Worm (Caenorhabditis elegans) whole organism, young adult: ENCODE measurements around the gene R05F9.9.

Experiments
- B0035.1 ChIP-seq: sonication (generic microtip); optimal IDR thresholded peaks from 2 replicates; lab custom pipeline; 2016; ENCODE audit warnings: missing genetic modification characterization, mild to moderate bottlenecking, missing compliant biosample characterization, missing genotype, missing genetic modification reagents
- B0336.3 ChIP-seq: fragments of 200-800 bp; sonication (Bioruptor generic); IDR thresholded peaks from 2 replicates; pipeline ENCODE4 v1.3.6; 2022; ENCODE audit warnings: missing genetic modification characterization, missing compliant biosample characterization
- F49E8.2 ChIP-seq: sonication (generic microtip); optimal IDR thresholded peaks from 3 replicates; lab custom pipeline; 2017; ENCODE audit warnings: missing genetic modification characterization, mild to moderate bottlenecking, missing compliant biosample characterization, antibody characterized with exemption, moderate library complexity; ENCODE audit not compliant: insufficient read depth
- T07F8.4 ChIP-seq: sonication (generic microtip); optimal IDR thresholded peaks from 2 replicates; lab custom pipeline; 2016; ENCODE audit warnings: mild to moderate bottlenecking, missing genetic modification characterization, moderate library complexity, missing compliant biosample characterization
- him-1 ChIP-seq: sonication (generic microtip); optimal IDR thresholded peaks from 2 replicates; lab custom pipeline; 2016; ENCODE audit warnings: missing genotype, missing genetic modification reagents, missing genetic modification characterization, missing compliant biosample characterization
- snpc-4 ChIP-seq, 5 experiments: fragments of 150-350 bp in 1 of 5; sonication (generic microtip) in 4 of 5; optimal IDR thresholded peaks; 2 replicates each; lab custom pipeline; 2014 to 2018; ENCODE audit warnings: missing genetic modification characterization in 5 of 5, missing biosample characterization in 3 of 5, antibody characterized with exemption in 2 of 5, mild to moderate bottlenecking in 2 of 5, missing compliant biosample characterization in 2 of 5, missing genotype in 2 of 5, moderate library complexity in 2 of 5, missing genetic modification reagents in 1 of 5
- zim-3 ChIP-seq: sonication (generic microtip); optimal IDR thresholded peaks from 2 replicates; lab custom pipeline; 2017; ENCODE audit warnings: mild to moderate bottlenecking, missing genetic modification characterization, moderate library complexity, missing compliant biosample characterization

DNA sequence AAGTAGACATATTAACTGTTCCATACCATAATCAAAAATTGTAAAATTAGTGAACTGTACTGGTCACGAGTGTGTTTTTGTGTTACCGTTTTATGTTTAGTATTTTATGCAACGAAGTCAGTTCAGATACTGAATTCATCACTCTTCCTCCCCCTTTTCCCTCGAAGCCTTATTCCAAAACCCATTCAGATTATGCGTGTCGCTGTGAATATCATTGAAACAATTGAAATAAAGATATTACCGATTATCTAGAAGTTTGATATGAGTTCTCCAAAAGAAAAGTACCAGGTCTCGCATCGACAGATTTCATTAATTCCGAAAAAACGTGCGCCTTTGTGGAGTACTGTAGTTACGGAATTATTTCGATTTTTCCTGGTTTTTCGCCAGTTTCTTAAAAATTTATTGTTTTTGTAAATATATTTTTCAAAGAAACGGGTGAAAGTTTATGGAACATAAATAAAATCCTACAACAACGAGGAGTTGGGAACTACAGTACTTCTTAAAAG lies 42.9 kb downstream of the R05F9.9 start:
- no peak for TF ChIP-seq F49E8.2 (tag; lab: Kevin White, UChicago)
- no peak for TF ChIP-seq B0336.3
- no peak for TF ChIP-seq zim-3 (tag; lab: Kevin White, UChicago)
- TF ChIP-seq B0035.1 (tag; lab: Kevin White, UChicago), result no peak
- no peak for TF ChIP-seq snpc-4 (GFP tag; optimal IDR thresholded peaks at IDR 0.05; lab: Kevin White, UChicago)
- TF ChIP-seq snpc-4 (tag; optimal IDR thresholded peaks at IDR 0.05; lab: Kevin White, UChicago), result no peak
- no peak for TF ChIP-seq him-1 (tag; lab: Kevin White, UChicago)
- TF ChIP-seq T07F8.4 (tag; lab: Kevin White, UChicago), result no peak
